Fruit fly (Drosophila melanogaster) Kc167 (cell line): ENCODE measurements around the gene CG6656.

Experiments
- Sin3A ChIP-seq: fragments of >200 bp; optimal IDR thresholded peaks from 2 replicates; lab custom pipeline; 2018; ENCODE audit warnings: missing external identifiers
- h ChIP-seq: fragments of >200 bp; optimal IDR thresholded peaks from 3 replicates; lab custom pipeline; 2018; ENCODE audit warnings: missing external identifiers
- psq ChIP-seq: fragments of >200 bp; optimal IDR thresholded peaks from 2 replicates; lab custom pipeline; 2017; ENCODE audit warnings: missing external identifiers
- ttk ChIP-seq: sonication (Bioruptor generic); optimal IDR thresholded peaks from 2 replicates; lab custom pipeline; 2017; ENCODE audit warnings: missing external identifiers

dm6 chr3R:21848987-21849442, 26.1 kb upstream of the CG6656 start:
- no peak for TF ChIP-seq psq (lab: Kevin White, UChicago)
- TF ChIP-seq ttk (lab: Kevin White, UChicago): no peak
- no peak for TF ChIP-seq h (lab: Kevin White, UChicago)
- TF ChIP-seq Sin3A: no peak
